Fruit fly (Drosophila melanogaster): ENCODE data around the gene Smr.
A peak's percentile ranks its signal among the peaks of the same experiment; 100 is the strongest.

Smr gene

dm6 chrX:12735478-12736428 lies 6.7 kb downstream of the Smr start (continued):
- peak; percentile 82 for TF ChIP-seq CG4730 (GFP tag; IDR thresholded peaks at IDR 0.05)
- TF ChIP-seq CHES-1-like (GFP tag; optimal IDR thresholded peaks at IDR 0.05): peak; percentile 84
- TF ChIP-seq CG14050 (GFP tag; IDR thresholded peaks at IDR 0.05): peak; percentile 71; the same call in 2 of the 3 replicates
- peak; percentile 87 for TF ChIP-seq schlank (tag; optimal IDR thresholded peaks at IDR 0.05)
- no peak for TF ChIP-seq HLH4C (GFP tag; IDR thresholded peaks at IDR 0.05; ENCODE audit: partially characterized antibody)
- peak; percentile 71 for TF ChIP-seq CrebB (tag; optimal IDR thresholded peaks at IDR 0.05)
- no peak for TF ChIP-seq pzg (GFP tag; optimal IDR thresholded peaks at IDR 0.05)
- peak; percentile 84 for TF ChIP-seq CG18011 (GFP tag; optimal IDR thresholded peaks at IDR 0.05)
- peak; percentile 46 for TF ChIP-seq CG8765 (GFP tag; IDR thresholded peaks at IDR 0.05)
- no peak; the same call in none of the 2 replicates for TF ChIP-seq chm (GFP tag; IDR thresholded peaks at IDR 0.05)
- TF ChIP-seq Jarid2 (GFP tag; optimal IDR thresholded peaks at IDR 0.05): peak; percentile 79
- TF ChIP-seq Taf1 (GFP tag; IDR thresholded peaks at IDR 0.05): peak; percentile 53
- peak; percentile 67; the same call in 1 of the 2 replicates for TF ChIP-seq aop (GFP tag; IDR thresholded peaks at IDR 0.05)
- TF ChIP-seq H15 (GFP tag; IDR thresholded peaks at IDR 0.05): peak; percentile 78
- peak; percentile 54 for TF ChIP-seq Rx (GFP tag; IDR thresholded peaks at IDR 0.05)
- TF ChIP-seq Hsf (GFP tag; optimal IDR thresholded peaks at IDR 0.05): peak; percentile 96
- peak; percentile 95 for TF ChIP-seq CG15011 (GFP tag; optimal IDR thresholded peaks at IDR 0.05)
- peak; percentile 56; the same call in 1 of the 2 replicates for TF ChIP-seq CG43689 (GFP tag; IDR thresholded peaks at IDR 0.05)
- peak; percentile 82 for TF ChIP-seq CG12744 (GFP tag; optimal IDR thresholded peaks at IDR 0.05)
- TF ChIP-seq sob (GFP tag; IDR thresholded peaks at IDR 0.05): peak; percentile 54
- TF ChIP-seq Spps (tag; optimal IDR thresholded peaks at IDR 0.05): peak; percentile 78
- peak; percentile 93 for TF ChIP-seq CG18476 (GFP tag; optimal IDR thresholded peaks at IDR 0.05)
- TF ChIP-seq kah (GFP tag; optimal IDR thresholded peaks at IDR 0.05): peak; percentile 83
- peak; percentile 82 for TF ChIP-seq eyg (GFP tag; optimal IDR thresholded peaks at IDR 0.05)
- TF ChIP-seq CG7839 (tag; optimal IDR thresholded peaks at IDR 0.05): peak; percentile 98
- TF ChIP-seq mld (GFP tag; IDR thresholded peaks at IDR 0.05; ENCODE audit: partially characterized antibody): no peak
- peak; percentile 75 for TF ChIP-seq CG10321 (GFP tag; IDR thresholded peaks at IDR 0.05)
- no peak for TF ChIP-seq hkb (optimal IDR thresholded peaks at IDR 0.05)
- TF ChIP-seq hkb (GFP tag; IDR thresholded peaks at IDR 0.05): peak; percentile 83
- peak; percentile 88 for TF ChIP-seq gsb (GFP tag; IDR thresholded peaks at IDR 0.05)
- TF ChIP-seq CG6854 (GFP tag; optimal IDR thresholded peaks at IDR 0.05): peak; percentile 93
- peak; percentile 95 for TF ChIP-seq CG14710 (tag; optimal IDR thresholded peaks at IDR 0.05)
- no peak for TF ChIP-seq Scr (GFP tag; IDR thresholded peaks at IDR 0.05; ENCODE audit: partially characterized antibody)
- TF ChIP-seq CG15269 (tag; optimal IDR thresholded peaks at IDR 0.05): peak; percentile 94
- peak; percentile 96 for TF ChIP-seq fd96Cb (tag; optimal IDR thresholded peaks at IDR 0.05)
- peak; percentile 81 for TF ChIP-seq pros (GFP tag; optimal IDR thresholded peaks at IDR 0.05)
- TF ChIP-seq CG15073 (GFP tag; optimal IDR thresholded peaks at IDR 0.05): peak; percentile 69
- peak; percentile 77 for TF ChIP-seq CG3838 (GFP tag; optimal IDR thresholded peaks at IDR 0.05)
- TF ChIP-seq CG16779 (GFP tag; IDR thresholded peaks at IDR 0.05): no peak
- peak; percentile 98 for TF ChIP-seq CoRest (tag; optimal IDR thresholded peaks at IDR 0.05)
- peak; percentile 67 for TF ChIP-seq CG17802 (tag; optimal IDR thresholded peaks at IDR 0.05)
- peak; percentile 94 for TF ChIP-seq CG15479 (GFP tag; optimal IDR thresholded peaks at IDR 0.05)
- TF ChIP-seq Tbp (GFP tag; optimal IDR thresholded peaks at IDR 0.05): no peak
- no peak for TF ChIP-seq sc (optimal IDR thresholded peaks at IDR 0.05)
- peak; percentile 96 for TF ChIP-seq sc (GFP tag; optimal IDR thresholded peaks at IDR 0.05)
- TF ChIP-seq tgo (GFP tag; IDR thresholded peaks at IDR 0.05): peak; percentile 80
- TF ChIP-seq CG1792 (GFP tag; optimal IDR thresholded peaks at IDR 0.05): peak; percentile 79
- peak; percentile 91 for TF ChIP-seq dysf (GFP tag; IDR thresholded peaks at IDR 0.05)
- TF ChIP-seq NC2α (GFP tag; optimal IDR thresholded peaks at IDR 0.05): peak; percentile 76
